Fruit fly (Drosophila melanogaster): ENCODE data around the gene alphaTub67C.

alphaTub67C gene

DNA sequence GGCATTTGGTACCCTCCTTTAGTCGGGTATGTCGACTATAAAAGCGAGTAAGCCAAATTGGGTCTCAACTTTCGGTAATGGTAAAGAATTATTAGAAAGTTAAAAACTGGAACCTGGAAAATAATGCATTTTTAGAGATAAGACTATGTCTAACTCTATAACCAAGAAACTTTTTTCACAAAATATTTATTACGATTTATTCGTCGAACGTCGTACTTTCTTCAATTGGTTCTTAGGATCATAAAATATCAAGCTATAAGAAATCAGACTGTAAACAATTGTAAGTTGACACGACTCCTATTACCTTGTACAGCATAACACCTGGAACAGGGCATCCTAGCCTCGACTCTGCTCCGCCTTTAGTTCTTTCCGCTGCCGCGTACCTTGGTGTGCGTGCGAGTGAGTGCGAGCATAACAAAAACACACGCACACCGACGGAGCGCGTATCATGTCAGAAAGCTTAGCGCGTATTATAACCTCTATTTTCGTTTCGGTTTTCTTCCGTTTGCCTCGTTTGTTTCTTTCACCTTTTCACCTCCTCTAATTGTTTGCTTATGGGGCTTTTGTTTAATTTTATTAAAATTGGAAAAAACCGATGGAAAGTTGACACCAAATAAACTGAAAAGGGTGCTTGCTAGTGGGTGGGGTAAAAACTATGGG is 12.0 kb downstream of the alphaTub67C start (continued):
- TF ChIP-seq CG6276 (GFP tag; optimal IDR thresholded peaks at IDR 0.05) (peak; percentile 93), CG11762 (GFP tag; optimal IDR thresholded peaks at IDR 0.05; ENCODE audit: insufficient read depth) (peak; percentile 92), Met (GFP tag; optimal IDR thresholded peaks at IDR 0.05) (peak; percentile 96), CG6808 (GFP tag; optimal IDR thresholded peaks at IDR 0.05) (peak; percentile 95), Hr39 (GFP tag; optimal IDR thresholded peaks at IDR 0.05) (peak; percentile 97), Smox (GFP tag; optimal IDR thresholded peaks at IDR 0.05) (peak; percentile 95), ss (GFP tag; optimal IDR thresholded peaks at IDR 0.05) (peak; percentile 88 to 94), CG6792 (GFP tag; optimal IDR thresholded peaks at IDR 0.05) (peak; percentile 96), spab (GFP tag; optimal IDR thresholded peaks at IDR 0.05) (peak; percentile 95)

DNA sequence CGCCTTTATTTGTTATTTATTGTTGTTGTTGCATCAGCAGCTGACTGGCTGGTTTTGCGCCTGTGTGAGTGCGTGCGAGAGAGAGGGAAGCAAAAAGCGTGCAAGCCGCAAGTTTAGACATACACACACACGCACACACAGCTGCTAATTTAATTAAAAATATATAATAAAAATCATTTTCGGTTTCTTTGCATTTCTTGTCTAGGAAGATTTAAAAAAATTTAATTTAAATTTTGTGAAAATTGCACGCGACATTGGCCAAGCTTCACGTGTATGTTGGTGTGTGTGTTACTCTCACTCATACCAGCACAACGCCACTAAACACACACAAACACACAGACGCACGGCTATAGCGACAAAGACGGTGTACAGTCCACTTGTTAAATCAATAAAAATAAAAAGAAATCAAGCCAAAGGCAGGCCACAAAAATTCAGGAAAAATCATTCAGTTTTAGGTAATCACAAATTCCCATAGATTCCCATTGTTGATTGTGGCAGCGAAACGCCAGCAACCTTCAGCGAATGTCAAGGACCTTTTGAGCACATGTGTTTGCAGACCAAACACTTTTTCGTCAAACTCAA is 12.6 kb downstream of the alphaTub67C start:
- TF ChIP-seq CG15336 (GFP tag; IDR thresholded peaks at IDR 0.05) (peak; percentile 27; the same call in 1 of the 2 replicates), CG6163 (GFP tag; IDR thresholded peaks at IDR 0.05) (peak; percentile 24; the same call in 1 of the 3 replicates), CG4318 (GFP tag; optimal IDR thresholded peaks at IDR 0.05) (no peak), achi (GFP tag; optimal IDR thresholded peaks at IDR 0.05) (peak; percentile 18), CG8119 (GFP tag; IDR thresholded peaks at IDR 0.05) (peak; percentile 43; the same call in 2 of the 3 replicates), eg (GFP tag; IDR thresholded peaks at IDR 0.05) (peak; percentile 41; the same call in 1 of the 3 replicates), Lpt (GFP tag; optimal IDR thresholded peaks at IDR 0.05) (no peak), svp (GFP tag) (no peak), topi (GFP tag; optimal IDR thresholded peaks at IDR 0.05) (no peak), Hr38 (GFP tag; optimal IDR thresholded peaks at IDR 0.05) (no peak), fkh (GFP tag; optimal IDR thresholded peaks at IDR 0.05) (peak; percentile 24), CG6276 (GFP tag; optimal IDR thresholded peaks at IDR 0.05) (peak; percentile 2), CG3919 (GFP tag; optimal IDR thresholded peaks at IDR 0.05) (no peak)

- TF ChIP-seq CG15336 (GFP tag; IDR thresholded peaks at IDR 0.05) (peak; percentile 42; the same call in 1 of the 2 replicates), CG6854 (GFP tag; optimal IDR thresholded peaks at IDR 0.05) (peak; percentile 32), svp (GFP tag) (peak; percentile 65), CG8632 (GFP tag; optimal IDR thresholded peaks at IDR 0.05) (no peak), CG6163 (GFP tag; IDR thresholded peaks at IDR 0.05) (0 out of 3 replicates have a peak, but pooled peaks have one; percentile 45), Eip78C (GFP tag) (peak; percentile 0), CG6276 (GFP tag; optimal IDR thresholded peaks at IDR 0.05) (no peak), CG8119 (GFP tag; IDR thresholded peaks at IDR 0.05) (no peak; the same call in 2 of the 3 replicates)
Observed at dm6 chr3L:9694169-9694866, 13.2 kb downstream of the alphaTub67C start.

DNA sequence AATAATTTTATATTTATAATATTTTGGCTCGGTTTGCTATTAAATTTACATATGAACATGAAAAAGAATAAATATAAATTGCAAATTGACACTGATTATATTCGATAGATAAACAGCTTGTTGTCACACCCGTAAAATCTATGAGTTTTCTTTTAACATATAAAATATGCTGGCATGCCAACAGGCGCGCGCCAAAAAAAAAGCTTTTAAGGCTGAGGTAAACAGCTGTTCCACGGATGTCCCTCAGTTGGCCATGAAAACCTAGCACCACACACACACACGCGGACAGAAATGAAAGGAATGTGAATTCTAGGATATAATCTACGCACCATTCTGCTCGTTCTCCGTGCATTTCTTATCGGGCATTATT is 13.8 kb downstream of the alphaTub67C start:
- TF ChIP-seq CG11294 (GFP tag; IDR thresholded peaks at IDR 0.05): no peak
- TF ChIP-seq CG8632 (GFP tag; optimal IDR thresholded peaks at IDR 0.05): no peak
- TF ChIP-seq ss (GFP tag; optimal IDR thresholded peaks at IDR 0.05): no peak
- no peak for TF ChIP-seq CG9139 (GFP tag; optimal IDR thresholded peaks at IDR 0.05)
- TF ChIP-seq CG8119 (GFP tag; IDR thresholded peaks at IDR 0.05): no peak
- no peak for TF ChIP-seq achi (GFP tag; optimal IDR thresholded peaks at IDR 0.05)
- TF ChIP-seq svp (GFP tag): no peak
- no peak for TF ChIP-seq CG6276 (GFP tag; optimal IDR thresholded peaks at IDR 0.05)
- no peak for TF ChIP-seq fd85E (GFP tag; optimal IDR thresholded peaks at IDR 0.05)
- TF ChIP-seq CG11762 (GFP tag; optimal IDR thresholded peaks at IDR 0.05; ENCODE audit: insufficient read depth): no peak
- TF ChIP-seq topi (GFP tag; optimal IDR thresholded peaks at IDR 0.05): no peak
- TF ChIP-seq CG10669 (GFP tag; optimal IDR thresholded peaks at IDR 0.05): no peak
- TF ChIP-seq CG6808 (GFP tag; optimal IDR thresholded peaks at IDR 0.05): no peak
- no peak for TF ChIP-seq esn (GFP tag; optimal IDR thresholded peaks at IDR 0.05)
- no peak for TF ChIP-seq CG6854 (GFP tag; optimal IDR thresholded peaks at IDR 0.05)
- no peak for TF ChIP-seq CG32006 (GFP tag; optimal IDR thresholded peaks at IDR 0.05)
- no peak for TF ChIP-seq CG4318 (GFP tag; optimal IDR thresholded peaks at IDR 0.05)
- TF ChIP-seq Sox102F (GFP tag; optimal IDR thresholded peaks at IDR 0.05): no peak

Data from whole organism, prepupa.